Worm (Caenorhabditis elegans): ENCODE measurements around the gene AH6.17.

DNA sequence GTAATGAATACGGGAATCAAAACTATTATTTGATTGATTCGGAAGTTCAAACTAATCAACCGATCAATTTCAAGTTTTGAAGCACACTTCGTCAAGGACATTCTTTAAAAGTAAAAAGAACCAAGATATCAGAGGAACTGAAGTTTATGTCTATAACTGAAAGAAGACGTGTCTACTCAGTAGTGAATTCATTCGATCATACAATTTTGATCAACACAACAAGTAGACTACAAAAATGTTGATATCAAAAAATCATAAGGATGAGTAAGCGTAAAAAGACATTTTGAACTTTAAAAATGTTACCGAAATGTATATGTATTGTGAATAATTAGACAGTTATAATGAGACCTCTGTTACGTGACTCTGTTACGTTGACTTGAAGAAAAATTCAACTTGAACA, 19.8 kb downstream of the AH6.17 start, which contains the start of gene sra-4:
- TF ChIP-seq him-1 (tag; optimal IDR thresholded peaks at IDR 0.05): no peak
- no peak for TF ChIP-seq dao-5 (tag; optimal IDR thresholded peaks at IDR 0.05)

Measured in whole organism, L4/young adult.